Worm (Caenorhabditis elegans): ENCODE measurements around the gene orc-1.

Gene orc-1

DNA sequence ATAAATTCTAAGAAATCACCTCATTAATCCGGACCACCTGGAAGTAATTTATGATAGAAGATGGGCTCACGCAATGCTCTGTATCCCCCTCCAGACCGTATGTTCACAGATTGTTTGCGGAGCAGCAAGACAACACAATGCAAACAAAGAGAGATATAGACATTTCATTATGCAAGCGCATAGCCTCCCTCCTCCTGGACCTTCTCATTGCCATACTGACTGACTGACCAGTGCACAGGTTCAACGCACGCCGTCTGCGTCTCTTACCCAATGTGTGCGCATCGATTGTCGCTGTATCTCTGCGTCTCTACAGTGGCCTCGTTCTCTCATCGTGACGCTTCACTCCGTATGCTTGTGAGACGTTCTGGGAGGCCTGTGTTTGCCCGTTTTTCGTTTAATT is 8.7 kb downstream of the orc-1 start:
- TF ChIP-seq elt-2 (tag; optimal IDR thresholded peaks at IDR 0.05) (peak; percentile 9), nhr-76 (tag; optimal IDR thresholded peaks at IDR 0.05) (no peak), egl-5 (tag; optimal IDR thresholded peaks at IDR 0.05) (peak; percentile 1), pha-4 (tag; optimal IDR thresholded peaks at IDR 0.05) (peak; percentile 35), nfya-1 (tag; optimal IDR thresholded peaks at IDR 0.05; ENCODE audit: insufficient read depth) (peak; percentile 82), nhr-77 (tag; optimal IDR thresholded peaks at IDR 0.05) (no peak), lin-39 (tag; optimal IDR thresholded peaks at IDR 0.05) (peak; percentile 77), ceh-28 (tag; optimal IDR thresholded peaks at IDR 0.05) (peak; percentile 78), hmg-11 (tag; optimal IDR thresholded peaks at IDR 0.05) (peak; percentile 84), ceh-16 (tag; optimal IDR thresholded peaks at IDR 0.05) (no peak), nhr-23 (tag; optimal IDR thresholded peaks at IDR 0.05) (peak; percentile 1), mml-1 (tag; optimal IDR thresholded peaks at IDR 0.05) (no peak), fkh-10 (GFP tag; optimal IDR thresholded peaks at IDR 0.05) (no peak), zag-1 (tag; optimal IDR thresholded peaks at IDR 0.05) (no peak), daf-12 (tag; optimal IDR thresholded peaks at IDR 0.05) (no peak), nhr-43 (tag; optimal IDR thresholded peaks at IDR 0.05; ENCODE audit: poor library complexity, severe bottlenecking) (no peak), lin-15B (tag; optimal IDR thresholded peaks at IDR 0.05) (peak; percentile 34), egl-27 (tag; optimal IDR thresholded peaks at IDR 0.05) (no peak)

- TF ChIP-seq nhr-23 (tag; optimal IDR thresholded peaks at IDR 0.05) (no peak), mml-1 (tag; optimal IDR thresholded peaks at IDR 0.05) (no peak), jun-1 (tag; optimal IDR thresholded peaks at IDR 0.05) (no peak), R02D3.7 (tag; optimal IDR thresholded peaks at IDR 0.05) (no peak), nhr-11 (tag; optimal IDR thresholded peaks at IDR 0.05) (no peak), nhr-25 (tag; optimal IDR thresholded peaks at IDR 0.05) (no peak), daf-12 (tag; optimal IDR thresholded peaks at IDR 0.05) (no peak), aly-2 (tag; optimal IDR thresholded peaks at IDR 0.05) (no peak), tbx-2 (tag; optimal IDR thresholded peaks at IDR 0.05) (no peak)
Measured at ce11 chrIII:10652833-10653232, 9.9 kb downstream of the orc-1 start.

ce11 chrIII:10653479-10653878 is 10.6 kb downstream of the orc-1 start:
- TF ChIP-seq nhr-23 (tag; optimal IDR thresholded peaks at IDR 0.05): no peak
- peak; percentile 13 for TF ChIP-seq lin-15B (tag; optimal IDR thresholded peaks at IDR 0.05)

DNA sequence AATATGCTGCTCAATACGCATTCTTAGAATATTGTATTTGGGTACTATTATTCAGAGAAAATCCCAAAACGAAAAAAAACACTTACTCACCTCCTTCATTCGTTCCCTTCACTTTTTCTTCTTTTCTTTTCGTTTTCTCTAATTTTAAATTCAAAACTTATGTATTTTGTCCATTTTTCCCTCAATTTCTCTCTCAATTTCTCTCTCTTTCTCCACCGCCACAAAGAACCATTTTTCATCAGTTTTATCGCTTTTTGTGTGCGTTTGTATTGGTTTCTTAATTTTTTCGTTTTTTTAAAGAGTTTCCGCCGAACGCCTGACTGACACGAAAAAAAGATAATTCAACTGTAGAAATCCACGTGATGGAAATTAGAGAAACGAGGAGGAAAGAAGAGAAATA is 11.8 kb downstream of the orc-1 start, which contains the start of gene cnt-2:
Gene cnt-2 (plus strand): TSS at position 301 of the 400 bp plus-strand sequence.
- no peak for TF ChIP-seq unc-39 (tag; optimal IDR thresholded peaks at IDR 0.05)
- TF ChIP-seq eor-1 (tag; optimal IDR thresholded peaks at IDR 0.05): no peak
- no peak for TF ChIP-seq jun-1 (tag; optimal IDR thresholded peaks at IDR 0.05)
- no peak for TF ChIP-seq tbx-2 (tag; optimal IDR thresholded peaks at IDR 0.05)
- TF ChIP-seq lsy-12 (tag; optimal IDR thresholded peaks at IDR 0.05): no peak
- TF ChIP-seq nhr-25 (tag; optimal IDR thresholded peaks at IDR 0.05): no peak
- TF ChIP-seq nhr-67 (tag; optimal IDR thresholded peaks at IDR 0.05): no peak
- TF ChIP-seq nhr-43 (tag; optimal IDR thresholded peaks at IDR 0.05; ENCODE audit: poor library complexity, severe bottlenecking): no peak
- no peak for TF ChIP-seq lin-39 (tag; optimal IDR thresholded peaks at IDR 0.05)
- TF ChIP-seq skn-1 (tag; optimal IDR thresholded peaks at IDR 0.05): no peak
- TF ChIP-seq nhr-23 (tag; optimal IDR thresholded peaks at IDR 0.05): no peak

DNA sequence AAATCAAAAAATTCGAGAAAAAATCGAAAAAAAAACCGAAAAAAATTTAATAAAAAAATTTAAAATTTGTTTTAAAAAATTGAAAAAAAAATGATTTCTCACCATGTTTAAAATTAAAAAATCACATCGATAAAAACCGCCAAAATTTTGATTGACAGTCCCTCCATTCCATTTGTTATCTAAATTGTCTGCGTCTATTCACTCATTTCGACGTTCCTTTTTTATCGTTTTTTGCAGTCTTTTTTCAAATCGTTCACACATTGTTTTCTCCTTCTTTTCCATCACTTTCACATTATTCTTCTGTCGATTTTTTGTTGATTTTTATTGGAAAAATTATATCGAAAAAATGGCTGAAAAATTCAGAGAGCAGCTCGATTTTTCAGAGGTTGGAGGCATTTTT is 13.1 kb downstream of the orc-1 start:
- TF ChIP-seq unc-39 (tag; optimal IDR thresholded peaks at IDR 0.05) (no peak), elt-2 (tag; optimal IDR thresholded peaks at IDR 0.05) (peak; percentile 60), pha-4 (tag; optimal IDR thresholded peaks at IDR 0.05) (peak; percentile 17)

ce11 chrIII:10657661-10658060 is 14.7 kb downstream of the orc-1 start:
- peak; percentile 10 for TF ChIP-seq hmg-11 (tag; optimal IDR thresholded peaks at IDR 0.05)
- TF ChIP-seq ceh-16 (tag; optimal IDR thresholded peaks at IDR 0.05): no peak

ce11 chrIII:10658394-10658793 is 15.5 kb downstream of the orc-1 start:
- TF ChIP-seq mml-1 (tag; optimal IDR thresholded peaks at IDR 0.05) (no peak), nfya-1 (tag; optimal IDR thresholded peaks at IDR 0.05; ENCODE audit: insufficient read depth) (peak; percentile 99), fos-1 (tag; optimal IDR thresholded peaks at IDR 0.05) (no peak)
